Fruit fly (Drosophila melanogaster): ENCODE data around the gene CG46458.

CG46458 gene

DNA sequence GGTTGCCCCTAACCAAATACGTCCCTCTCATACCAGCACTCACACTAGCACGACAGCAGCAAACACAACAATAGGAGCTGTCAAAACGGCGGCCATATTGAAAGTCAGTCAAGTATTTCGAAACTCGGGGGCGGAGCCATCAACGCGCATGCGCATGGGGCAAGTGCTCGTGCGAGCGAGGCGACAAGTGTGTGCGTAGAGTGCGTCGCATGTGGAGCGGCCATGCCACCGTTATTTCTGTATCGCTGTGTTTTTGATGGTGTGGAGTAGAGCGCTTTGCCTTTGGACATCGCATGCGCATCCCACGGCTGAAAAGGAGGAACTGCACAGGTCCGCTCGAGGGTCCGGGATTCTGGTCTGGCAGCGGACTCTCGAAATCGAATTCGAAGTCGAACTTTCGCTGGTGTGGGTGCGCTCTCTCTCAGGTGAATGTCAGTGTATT is 65.0 kb downstream of the CG46458 start:
- TF ChIP-seq ttk (optimal IDR thresholded peaks at IDR 0.05) (no peak), h (optimal IDR thresholded peaks at IDR 0.05) (no peak), Myc (optimal IDR thresholded peaks at IDR 0.05) (no peak), insv (optimal IDR thresholded peaks at IDR 0.05) (no peak), Sin3A (optimal IDR thresholded peaks at IDR 0.05) (no peak)

DNA sequence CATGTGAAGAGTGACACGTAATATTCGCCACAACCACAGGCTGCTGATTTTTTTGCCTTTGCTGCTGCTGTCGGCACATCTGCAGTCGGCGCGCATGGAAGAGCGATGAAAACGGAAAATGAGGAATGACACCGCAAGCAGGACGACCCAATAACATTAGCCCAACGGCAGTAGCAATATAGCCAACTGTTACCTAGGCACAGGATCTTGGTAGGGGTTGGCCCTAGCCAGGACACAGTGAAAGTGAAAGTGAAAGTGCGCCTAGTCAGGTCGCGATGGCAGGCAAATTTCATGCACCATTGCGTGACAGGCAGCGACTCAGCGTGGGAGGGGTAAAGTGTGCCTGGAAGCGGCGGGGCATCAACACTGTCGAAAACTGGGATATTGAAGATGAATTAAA is 69.4 kb downstream of the CG46458 start:
- no peak for TF ChIP-seq Myc (optimal IDR thresholded peaks at IDR 0.05)
- no peak for TF ChIP-seq Sin3A (optimal IDR thresholded peaks at IDR 0.05)
- no peak for TF ChIP-seq insv (optimal IDR thresholded peaks at IDR 0.05)
- no peak for TF ChIP-seq h (optimal IDR thresholded peaks at IDR 0.05)
- TF ChIP-seq ttk (optimal IDR thresholded peaks at IDR 0.05): no peak
- TF ChIP-seq psq (optimal IDR thresholded peaks at IDR 0.05): no peak

DNA sequence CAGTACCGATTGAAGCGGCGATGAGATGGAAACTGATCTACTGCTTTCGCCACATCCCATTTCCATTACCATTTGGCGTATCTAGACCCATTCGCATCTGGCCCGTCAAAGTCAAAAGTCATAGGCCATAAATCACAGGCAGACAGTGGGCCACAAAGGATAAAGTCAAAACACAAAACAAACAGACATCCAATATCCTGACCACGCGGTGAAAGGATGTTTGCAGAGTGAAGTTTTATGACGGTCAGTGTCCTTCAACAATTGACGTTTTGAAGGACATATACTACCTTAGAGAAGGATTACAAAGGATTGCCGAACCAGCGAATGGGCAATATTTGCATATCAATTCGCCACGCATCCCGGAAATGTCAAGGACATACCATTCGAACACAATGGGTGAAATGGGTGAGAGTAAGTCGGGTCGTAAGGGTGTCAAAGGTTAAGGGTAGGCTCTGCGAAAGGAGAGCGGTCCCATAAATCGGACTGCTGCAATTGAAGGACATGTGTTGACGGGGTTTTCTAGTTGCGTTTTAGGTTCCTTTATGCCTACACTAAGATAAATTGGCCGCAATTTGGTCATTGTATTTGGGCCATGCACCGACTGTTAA is 72.9 kb downstream of the CG46458 start:
- TF ChIP-seq h (optimal IDR thresholded peaks at IDR 0.05) (no peak), ttk (optimal IDR thresholded peaks at IDR 0.05) (no peak), psq (optimal IDR thresholded peaks at IDR 0.05) (no peak), Myc (optimal IDR thresholded peaks at IDR 0.05) (no peak), insv (optimal IDR thresholded peaks at IDR 0.05) (no peak), Sin3A (optimal IDR thresholded peaks at IDR 0.05) (no peak)

- TF ChIP-seq insv (optimal IDR thresholded peaks at IDR 0.05) (no peak), Sin3A (optimal IDR thresholded peaks at IDR 0.05) (no peak), Myc (optimal IDR thresholded peaks at IDR 0.05) (no peak), h (optimal IDR thresholded peaks at IDR 0.05) (no peak), ttk (optimal IDR thresholded peaks at IDR 0.05) (no peak), psq (optimal IDR thresholded peaks at IDR 0.05) (no peak)
Measured at dm6 chr3R:6881264-6882014, 76.7 kb downstream of the CG46458 start.

DNA sequence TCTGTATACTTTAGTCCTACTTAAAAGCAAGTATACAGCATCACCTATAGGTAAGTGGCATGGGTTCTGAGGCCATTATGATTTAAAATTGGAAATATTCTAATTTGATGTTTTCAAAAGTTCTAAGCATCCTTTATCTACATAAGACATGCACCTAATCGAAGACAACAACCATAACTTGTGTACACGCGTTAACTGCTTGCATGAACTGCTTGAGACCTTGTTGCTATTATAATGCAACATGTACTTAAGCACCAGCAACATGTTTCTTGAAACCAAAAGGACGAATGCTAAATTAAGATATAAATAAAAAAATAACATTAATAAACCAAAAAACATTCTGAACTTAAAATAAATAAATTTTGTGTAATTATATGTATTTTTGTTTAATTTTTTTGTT is 87.3 kb downstream of the CG46458 start:
- TF ChIP-seq psq (optimal IDR thresholded peaks at IDR 0.05): no peak
- TF ChIP-seq insv (optimal IDR thresholded peaks at IDR 0.05): no peak
- TF ChIP-seq ttk (optimal IDR thresholded peaks at IDR 0.05): no peak
- no peak for TF ChIP-seq Sin3A (optimal IDR thresholded peaks at IDR 0.05)
- no peak for TF ChIP-seq Myc (optimal IDR thresholded peaks at IDR 0.05)
- TF ChIP-seq h (optimal IDR thresholded peaks at IDR 0.05): no peak

dm6 chr3R:6869297-6869696 is 88.9 kb downstream of the CG46458 start:
- TF ChIP-seq Sin3A (optimal IDR thresholded peaks at IDR 0.05) (no peak), h (optimal IDR thresholded peaks at IDR 0.05) (no peak), ttk (optimal IDR thresholded peaks at IDR 0.05) (no peak), psq (optimal IDR thresholded peaks at IDR 0.05) (no peak), insv (optimal IDR thresholded peaks at IDR 0.05) (no peak), Myc (optimal IDR thresholded peaks at IDR 0.05) (no peak)

DNA sequence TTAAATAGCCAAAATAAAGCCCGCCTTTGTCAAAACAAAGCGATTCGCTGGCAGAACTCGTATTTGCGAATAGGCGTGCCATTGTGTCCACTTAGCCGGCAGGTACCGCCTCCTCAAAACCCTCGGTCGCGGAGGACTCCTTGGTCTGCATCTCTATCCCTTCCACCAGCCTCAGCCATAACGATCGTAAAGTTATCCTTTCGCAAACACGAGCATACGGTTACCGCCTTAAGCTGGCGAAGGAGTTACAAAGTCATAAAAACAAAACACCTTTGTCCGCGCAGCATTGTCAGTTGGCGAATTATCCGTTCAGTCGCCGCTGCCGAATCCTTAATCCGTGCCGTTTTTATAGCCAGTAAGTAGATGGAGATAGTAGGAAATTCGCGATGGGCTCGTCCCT is 90.0 kb downstream of the CG46458 start:
- TF ChIP-seq h (optimal IDR thresholded peaks at IDR 0.05): no peak
- TF ChIP-seq Sin3A (optimal IDR thresholded peaks at IDR 0.05): no peak
- no peak for TF ChIP-seq psq (optimal IDR thresholded peaks at IDR 0.05)
- no peak for TF ChIP-seq Myc (optimal IDR thresholded peaks at IDR 0.05)
- TF ChIP-seq ttk (optimal IDR thresholded peaks at IDR 0.05): no peak
- TF ChIP-seq insv (optimal IDR thresholded peaks at IDR 0.05): no peak

DNA sequence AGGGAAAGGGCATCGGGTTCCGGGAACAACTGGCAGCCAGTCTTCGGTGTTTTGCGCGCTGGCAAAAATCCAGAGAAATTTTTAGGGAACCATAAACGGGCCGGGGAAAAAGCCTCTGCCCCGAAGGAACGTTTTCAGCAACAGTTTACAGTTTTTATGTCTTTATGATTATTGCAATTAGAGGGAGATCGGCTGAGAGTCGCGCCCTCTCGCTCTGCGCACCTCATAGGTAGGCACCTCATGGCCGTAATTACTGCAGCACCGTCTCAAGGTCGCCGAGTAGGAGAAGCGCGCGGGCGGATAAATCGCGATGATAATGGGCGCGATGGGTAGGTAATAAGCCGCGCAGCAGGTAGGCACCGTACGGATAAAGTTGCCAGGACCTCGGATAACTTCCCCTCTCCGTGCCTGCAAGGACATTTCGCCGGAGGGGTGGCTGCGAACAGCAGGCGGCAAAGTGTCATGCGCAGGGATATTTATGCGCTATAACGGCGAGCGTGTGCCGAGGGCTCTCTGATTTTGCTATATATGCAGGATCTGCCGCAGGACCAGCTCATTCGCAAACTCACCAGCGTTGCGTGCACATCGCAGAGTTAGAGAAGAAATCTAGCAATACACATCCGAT is 94.3 kb downstream of the CG46458 start, which contains the start of gene ftz:
TSS of gene ftz (plus strand) at position 556 of the 625 bp plus-strand sequence.
- TF ChIP-seq psq (optimal IDR thresholded peaks at IDR 0.05) (no peak), insv (optimal IDR thresholded peaks at IDR 0.05) (no peak), Sin3A (optimal IDR thresholded peaks at IDR 0.05) (no peak), Myc (optimal IDR thresholded peaks at IDR 0.05) (no peak), h (optimal IDR thresholded peaks at IDR 0.05) (no peak), ttk (optimal IDR thresholded peaks at IDR 0.05) (no peak)

- TF ChIP-seq ttk (optimal IDR thresholded peaks at IDR 0.05) (no peak), Sin3A (optimal IDR thresholded peaks at IDR 0.05) (no peak), h (optimal IDR thresholded peaks at IDR 0.05) (no peak)
Measured at dm6 chr3R:6862577-6862976, 95.6 kb downstream of the CG46458 start.

DNA sequence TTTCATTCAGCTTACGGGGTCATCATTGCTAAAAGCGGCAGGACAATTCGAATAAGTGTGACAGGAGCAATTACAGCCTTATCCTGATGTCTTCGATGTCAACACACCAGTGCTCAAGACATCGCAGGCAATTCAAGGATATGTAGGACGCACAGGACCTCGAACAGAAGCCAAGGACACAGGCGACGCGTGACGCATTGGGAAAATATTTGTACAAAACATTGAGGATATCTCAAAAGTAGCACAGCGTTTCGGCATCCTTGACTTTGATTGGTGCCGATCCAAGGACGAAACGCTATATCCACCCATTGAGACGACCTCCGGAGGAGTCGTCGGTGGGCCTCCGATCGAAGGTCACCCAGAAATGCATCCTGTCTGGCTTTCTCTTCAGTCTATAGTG is 98.1 kb downstream of the CG46458 start:
- no peak for TF ChIP-seq insv (optimal IDR thresholded peaks at IDR 0.05)
- TF ChIP-seq psq (optimal IDR thresholded peaks at IDR 0.05): no peak
- TF ChIP-seq Myc (optimal IDR thresholded peaks at IDR 0.05): no peak
- no peak for TF ChIP-seq ttk (optimal IDR thresholded peaks at IDR 0.05)
- no peak for TF ChIP-seq Sin3A (optimal IDR thresholded peaks at IDR 0.05)
- no peak for TF ChIP-seq h (optimal IDR thresholded peaks at IDR 0.05)

dm6 chr3R:6858997-6859396 is 99.2 kb downstream of the CG46458 start:
- no peak for TF ChIP-seq psq (optimal IDR thresholded peaks at IDR 0.05)
- TF ChIP-seq Sin3A (optimal IDR thresholded peaks at IDR 0.05): no peak
- TF ChIP-seq Myc (optimal IDR thresholded peaks at IDR 0.05): no peak
- no peak for TF ChIP-seq ttk (optimal IDR thresholded peaks at IDR 0.05)
- TF ChIP-seq insv (optimal IDR thresholded peaks at IDR 0.05): no peak
- TF ChIP-seq h (optimal IDR thresholded peaks at IDR 0.05): no peak

DNA sequence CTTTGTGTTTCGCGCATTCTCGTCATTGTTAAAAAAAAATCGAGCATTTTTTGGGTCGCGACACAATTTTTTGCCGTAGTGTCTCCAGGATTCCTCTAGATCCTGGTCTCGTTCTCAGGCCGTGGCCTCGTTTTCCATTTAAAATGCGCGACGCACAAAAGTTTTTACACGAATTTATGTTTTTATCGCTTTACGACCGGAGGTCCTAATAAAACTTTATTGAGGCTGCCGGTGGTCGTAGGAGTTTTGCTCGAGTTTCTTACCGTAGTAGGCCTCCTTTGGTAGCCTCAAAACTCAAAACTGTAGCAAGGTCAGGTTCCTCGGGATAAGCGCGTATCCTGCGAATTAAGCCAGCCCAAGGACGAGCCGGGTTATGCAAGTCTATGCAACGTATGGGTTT is 100.7 kb downstream of the CG46458 start:
- no peak for TF ChIP-seq Sin3A (optimal IDR thresholded peaks at IDR 0.05)
- no peak for TF ChIP-seq psq (optimal IDR thresholded peaks at IDR 0.05)
- TF ChIP-seq Myc (optimal IDR thresholded peaks at IDR 0.05): no peak
